Worm (Caenorhabditis elegans) whole organism, L4/young adult: Measurements from ENCODE around the gene drd-10.

Experiments used
- W03F9.2 ChIP-seq: fragments of 150-350 bp; optimal IDR thresholded peaks from 2 replicates; lab custom pipeline; 2014; ENCODE audit warnings: missing biosample characterization, missing genetic modification characterization
- him-1 ChIP-seq: sonication (generic microtip); optimal IDR thresholded peaks from 2 replicates; lab custom pipeline; 2016; ENCODE audit warnings: missing genotype, missing genetic modification reagents, missing genetic modification characterization, missing compliant biosample characterization

DNA sequence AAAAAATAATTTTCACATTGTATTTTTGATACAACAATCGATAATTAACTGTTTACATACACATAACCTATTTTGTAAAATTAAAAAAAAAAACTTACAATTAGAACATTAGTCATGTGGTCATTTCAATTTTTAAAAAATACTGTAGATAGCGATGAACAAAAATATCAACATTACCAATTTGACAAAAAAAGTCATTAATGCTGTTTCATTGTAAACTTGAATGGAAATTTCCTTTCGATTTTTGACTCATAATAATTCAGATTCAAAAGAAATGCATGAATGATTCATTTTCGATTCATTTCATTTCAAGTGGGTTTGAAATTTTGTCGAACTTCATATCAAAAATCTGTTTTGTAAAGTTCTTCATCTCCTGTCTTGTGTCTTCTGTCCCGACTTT, 2.1 kb downstream of the drd-10 start, which contains the start of gene C33G8.2:
- no peak for TF ChIP-seq him-1 (tag; lab: Kevin White, UChicago)
- TF ChIP-seq W03F9.2 (tag; lab: Kevin White, UChicago): no peak
